Fruit fly (Drosophila melanogaster): Measurements from ENCODE around the gene Zmynd10.
A peak's percentile ranks its signal among the peaks of the same experiment; 100 is the strongest.

The Zmynd10 gene

dm6 chr3L:13022160-13022853 lies 3.9 kb downstream of the Zmynd10 start, which contains the start of gene Adk2 (continued):
- TF ChIP-seq CG8924 (tag; optimal IDR thresholded peaks at IDR 0.05) (peak; percentile 75), phol (tag; optimal IDR thresholded peaks at IDR 0.05) (no peak), CG1529 (GFP tag; optimal IDR thresholded peaks at IDR 0.05) (no peak), btn (GFP tag; optimal IDR thresholded peaks at IDR 0.05) (no peak), Gug (GFP tag; IDR thresholded peaks at IDR 0.05) (peak; percentile 67), Hr3 (GFP tag; optimal IDR thresholded peaks at IDR 0.05) (no peak), jing (GFP tag; optimal IDR thresholded peaks at IDR 0.05) (no peak), aop (GFP tag; IDR thresholded peaks at IDR 0.05) (no peak), Eip74EF (GFP tag; optimal IDR thresholded peaks at IDR 0.05) (no peak), oc (tag; optimal IDR thresholded peaks at IDR 0.05) (no peak), D19B (GFP tag; optimal IDR thresholded peaks at IDR 0.05) (no peak), Dref (GFP tag; IDR thresholded peaks at IDR 0.05) (peak; percentile 54), Jarid2 (GFP tag; optimal IDR thresholded peaks at IDR 0.05) (peak; percentile 13), CG6654 (GFP tag; optimal IDR thresholded peaks at IDR 0.05) (no peak), D (optimal IDR thresholded peaks at IDR 0.05) (no peak), D (GFP tag; optimal IDR thresholded peaks at IDR 0.05) (no peak), Stat92E (GFP tag; optimal IDR thresholded peaks at IDR 0.05) (no peak), CG2202 (tag; optimal IDR thresholded peaks at IDR 0.05) (no peak), HLH54F (GFP tag; optimal IDR thresholded peaks at IDR 0.05) (peak; percentile 23), CG11560 (tag; IDR thresholded peaks at IDR 0.05) (no peak), p53 (GFP tag; optimal IDR thresholded peaks at IDR 0.05) (no peak), knrl (GFP tag; IDR thresholded peaks at IDR 0.05; ENCODE audit: partially characterized antibody) (no peak; the same call in 2 of the 3 replicates), CG9609 (GFP tag; optimal IDR thresholded peaks at IDR 0.05) (peak; percentile 12), slbo (GFP tag; IDR thresholded peaks at IDR 0.05) (peak; percentile 79), CG16779 (GFP tag; IDR thresholded peaks at IDR 0.05) (no peak), tio (GFP tag; optimal IDR thresholded peaks at IDR 0.05) (no peak), Bgb (GFP tag; IDR thresholded peaks at IDR 0.05; ENCODE audit: partially characterized antibody) (peak; percentile 53), otp (GFP tag; IDR thresholded peaks at IDR 0.05) (no peak), danr (GFP tag; IDR thresholded peaks at IDR 0.05) (no peak), CoRest (tag; optimal IDR thresholded peaks at IDR 0.05) (no peak), al (GFP tag; IDR thresholded peaks at IDR 0.05) (peak; percentile 54), CG1832 (GFP tag; optimal IDR thresholded peaks at IDR 0.05) (no peak), pfk (GFP tag; optimal IDR thresholded peaks at IDR 0.05) (no peak), CG10979 (tag; optimal IDR thresholded peaks at IDR 0.05) (no peak), Ptx1 (GFP tag; IDR thresholded peaks at IDR 0.05) (peak; percentile 71), Fer1 (GFP tag; optimal IDR thresholded peaks at IDR 0.05) (no peak), ken (GFP tag; IDR thresholded peaks at IDR 0.05) (0 out of 3 replicates have a peak, but pooled peaks have one; percentile 39), insv (GFP tag; optimal IDR thresholded peaks at IDR 0.05) (no peak), ATbp (GFP tag; optimal IDR thresholded peaks at IDR 0.05) (no peak), CG12769 (tag; optimal IDR thresholded peaks at IDR 0.05) (peak; percentile 48), CG6175 (GFP tag; IDR thresholded peaks at IDR 0.05) (no peak), chn (GFP tag; optimal IDR thresholded peaks at IDR 0.05) (no peak), en (GFP tag; optimal IDR thresholded peaks at IDR 0.05) (no peak), Dll (GFP tag; IDR thresholded peaks at IDR 0.05; ENCODE audit: partially characterized antibody) (no peak), CG16815 (GFP tag; optimal IDR thresholded peaks at IDR 0.05) (no peak), Meics (GFP tag; optimal IDR thresholded peaks at IDR 0.05) (no peak), hb (GFP tag; IDR thresholded peaks at IDR 0.05; ENCODE audit: partially characterized antibody) (no peak), CG32532 (GFP tag; IDR thresholded peaks at IDR 0.05) (peak; percentile 75), CG17186 (GFP tag; optimal IDR thresholded peaks at IDR 0.05) (no peak), vfl (GFP tag; optimal IDR thresholded peaks at IDR 0.05) (no peak)
